Worm (Caenorhabditis elegans) whole organism, young adult: ENCODE data around the gene C47E12.11.
A peak's percentile ranks its signal among the peaks of the same experiment; 100 is the strongest.

Source experiments
- F22D6.2 ChIP-seq: sonication (generic microtip); optimal IDR thresholded peaks from 2 replicates; lab custom pipeline; 2016; ENCODE audit warnings: mild to moderate bottlenecking, missing genetic modification characterization, missing compliant biosample characterization
- F49E8.2 ChIP-seq: sonication (generic microtip); optimal IDR thresholded peaks from 3 replicates; lab custom pipeline; 2017; ENCODE audit warnings: missing genetic modification characterization, mild to moderate bottlenecking, missing compliant biosample characterization, antibody characterized with exemption, moderate library complexity; ENCODE audit not compliant: insufficient read depth
- mel-28 ChIP-seq: sonication (generic microtip); optimal IDR thresholded peaks from 2 replicates; lab custom pipeline; 2016; ENCODE audit warnings: borderline replicate concordance, mild to moderate bottlenecking, missing genetic modification characterization, missing compliant biosample characterization
- nfyb-1 ChIP-seq: fragments of 200-800 bp; sonication (Bioruptor generic); IDR thresholded peaks from 2 replicates; pipeline ENCODE4 v1.3.6; 2022; ENCODE audit warnings: missing genetic modification reagents, missing genetic modification characterization, missing compliant biosample characterization
- nhr-80 ChIP-seq: sonication (generic microtip); optimal IDR thresholded peaks from 2 replicates; lab custom pipeline; 2016; ENCODE audit warnings: missing genetic modification characterization, missing compliant biosample characterization
- unc-130 ChIP-seq: sonication (generic microtip); optimal IDR thresholded peaks from 2 replicates; lab custom pipeline; 2016; ENCODE audit warnings: missing genetic modification reagents, missing genetic modification characterization, missing compliant biosample characterization
- unc-62 ChIP-seq: fragments of 150-350 bp; optimal IDR thresholded peaks from 2 replicates; lab custom pipeline; 2014; ENCODE audit warnings: missing biosample characterization, missing genetic modification reagents, missing genetic modification characterization

ce11 chrIV:10007758-10008157, 38.6 kb downstream of the C47E12.11 start:
- TF ChIP-seq unc-62 (no peak), mel-28 (tag; lab: Kevin White, UChicago) (no peak), nfyb-1 (no peak), nhr-80 (tag; lab: Kevin White, UChicago) (peak; percentile 26), F49E8.2 (no peak), unc-130 (GFP tag; lab: Kevin White, UChicago) (no peak), F22D6.2 (tag; lab: Kevin White, UChicago) (no peak)
